Worm (Caenorhabditis elegans) whole organism, L4/young adult: ENCODE data around the gene C54F6.6.

Experiments
- W03F9.2 ChIP-seq: fragments of 150-350 bp; optimal IDR thresholded peaks from 2 replicates; lab custom pipeline; 2014; ENCODE audit warnings: missing biosample characterization, missing genetic modification characterization
- him-1 ChIP-seq: sonication (generic microtip); optimal IDR thresholded peaks from 2 replicates; lab custom pipeline; 2016; ENCODE audit warnings: missing genotype, missing genetic modification reagents, missing genetic modification characterization, missing compliant biosample characterization

ce11 chrV:7520077-7520476 is 3.4 kb upstream of the C54F6.6 start, which contains the start of gene srb-19:
- TF ChIP-seq W03F9.2: no peak
- TF ChIP-seq him-1 (tag; lab: Kevin White, UChicago): no peak
